Worm (Caenorhabditis elegans): ENCODE measurements around the gene vig-1.

DNA sequence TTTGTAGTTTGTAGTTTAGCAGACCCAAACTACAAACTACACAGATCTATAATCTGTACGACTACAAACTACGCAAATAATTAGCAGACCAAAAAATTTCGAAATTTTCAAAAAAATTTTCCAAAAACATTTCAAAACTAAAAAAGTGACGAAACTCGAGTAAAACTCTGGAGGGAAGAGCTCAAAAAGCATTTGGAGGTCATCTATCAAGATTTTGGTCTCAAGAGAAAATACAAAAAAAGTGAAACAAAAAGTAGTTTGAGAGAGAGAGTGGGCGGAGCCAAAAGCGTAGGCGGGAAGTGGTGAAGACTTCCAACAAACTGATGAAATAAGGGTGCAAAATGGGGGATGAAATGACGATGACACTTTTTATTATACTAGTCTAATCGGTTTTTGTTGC lies 39.4 kb downstream of the vig-1 start:
- TF ChIP-seq scrt-1 (GFP tag; IDR thresholded peaks at IDR 0.05) = no peak
- no peak for TF ChIP-seq ceh-36 (tag; optimal IDR thresholded peaks at IDR 0.05)
- TF ChIP-seq tra-4 (tag; optimal IDR thresholded peaks at IDR 0.05) = no peak
- no peak for TF ChIP-seq tbx-11 (GFP tag; IDR thresholded peaks at IDR 0.05)
- no peak for TF ChIP-seq hmbx-1 (tag; optimal IDR thresholded peaks at IDR 0.05)
